ENCODE assay signal across 2 fruit fly cellular contexts in the genomic region with DNA sequence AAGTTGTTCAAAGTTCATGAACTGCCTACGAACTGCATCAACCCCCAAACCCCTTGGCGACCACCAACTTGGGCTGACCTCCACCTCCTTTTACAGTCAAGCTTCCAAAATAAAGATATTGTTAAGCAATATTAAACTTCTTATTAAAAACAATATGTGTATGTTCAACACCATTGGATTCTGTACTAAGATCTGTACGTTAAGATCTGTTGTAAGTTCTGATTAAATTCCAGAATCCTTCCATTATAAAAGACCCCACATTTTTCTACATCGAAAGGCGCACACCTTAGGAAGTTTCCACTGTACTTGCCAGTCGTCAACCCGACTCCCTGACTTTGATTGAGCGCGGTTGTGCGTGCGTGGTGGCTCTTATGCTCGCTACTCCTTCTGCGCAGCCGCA.
TF ChIP-seq lines count a peak whose summit lies in the region.

No protein-coding gene starts in this region.

TF ChIP-seq in whole organism, prepupa, 60 proteins besides CTCF, POLR2A, EP300 and RAD21 (continued from another document):
- TF ChIP-seq CG8632 (GFP tag; optimal IDR thresholded peaks at IDR 0.05; lab: Kevin White, UChicago) (peak; percentile 40), lz (GFP tag; optimal IDR thresholded peaks at IDR 0.05; lab: Kevin White, UChicago) (peak; percentile 50), Hr38 (GFP tag; optimal IDR thresholded peaks at IDR 0.05; lab: Kevin White, UChicago) (no peak), OdsH (GFP tag; optimal IDR thresholded peaks at IDR 0.05; lab: Kevin White, UChicago) (peak; percentile 17), Eip93F (GFP tag; optimal IDR thresholded peaks at IDR 0.05; lab: Kevin White, UChicago) (no peak), CG6276 (GFP tag; optimal IDR thresholded peaks at IDR 0.05; lab: Kevin White, UChicago) (no peak), salr (GFP tag; optimal IDR thresholded peaks at IDR 0.05; lab: Kevin White, UChicago) (no peak), Ets96B (tag; optimal IDR thresholded peaks at IDR 0.05; lab: Kevin White, UChicago) (peak; percentile 64), CG6808 (GFP tag; optimal IDR thresholded peaks at IDR 0.05; lab: Kevin White, UChicago) (peak; percentile 71), CG11902 (GFP tag; optimal IDR thresholded peaks at IDR 0.05; lab: Kevin White, UChicago) (peak; percentile 26), spab (GFP tag; optimal IDR thresholded peaks at IDR 0.05; lab: Kevin White, UChicago) (peak; percentile 59), Smox (GFP tag; optimal IDR thresholded peaks at IDR 0.05; lab: Kevin White, UChicago) (peak; percentile 47), dsx (GFP tag; optimal IDR thresholded peaks at IDR 0.05; lab: Kevin White, UChicago; ENCODE audit: poor library complexity, severe bottlenecking) (peak; percentile 69), dac (GFP tag; optimal IDR thresholded peaks at IDR 0.05; lab: Kevin White, UChicago) (no peak), fkh (GFP tag; optimal IDR thresholded peaks at IDR 0.05; lab: Kevin White, UChicago) (no peak), CG8319 (GFP tag; optimal IDR thresholded peaks at IDR 0.05; lab: Kevin White, UChicago) (peak; percentile 12), Met (GFP tag; optimal IDR thresholded peaks at IDR 0.05; lab: Kevin White, UChicago) (peak; percentile 75), CG6163 (GFP tag; IDR thresholded peaks at IDR 0.05; lab: Robert Waterston, UW) (no peak), Eip78C (GFP tag; lab: Kevin White, UChicago) (peak; percentile 86), pdm3 (GFP tag; optimal IDR thresholded peaks at IDR 0.05; lab: Kevin White, UChicago) (peak; percentile 56), CG7368 (GFP tag; optimal IDR thresholded peaks at IDR 0.05; lab: Kevin White, UChicago) (peak; percentile 45), CG9139 (GFP tag; optimal IDR thresholded peaks at IDR 0.05; lab: Kevin White, UChicago) (peak; percentile 13), cyc (GFP tag; optimal IDR thresholded peaks at IDR 0.05; lab: Kevin White, UChicago) (peak; percentile 41), CG34406 (GFP tag; optimal IDR thresholded peaks at IDR 0.05; lab: Kevin White, UChicago) (peak; percentile 52), svp (GFP tag; lab: Kevin White, UChicago) (peak; percentile 93), CG4318 (GFP tag; optimal IDR thresholded peaks at IDR 0.05; lab: Kevin White, UChicago) (no peak), fd85E (GFP tag; optimal IDR thresholded peaks at IDR 0.05; lab: Kevin White, UChicago) (no peak), CG32006 (GFP tag; optimal IDR thresholded peaks at IDR 0.05; lab: Kevin White, UChicago) (peak; percentile 37), fd59A (GFP tag; optimal IDR thresholded peaks at IDR 0.05; lab: Kevin White, UChicago) (peak; percentile 55), Blimp-1 (GFP tag; optimal IDR thresholded peaks at IDR 0.05; lab: Kevin White, UChicago) (no peak), net (GFP tag; optimal IDR thresholded peaks at IDR 0.05; lab: Kevin White, UChicago) (peak; percentile 9), acj6 (GFP tag; optimal IDR thresholded peaks at IDR 0.05; lab: Kevin White, UChicago) (peak; percentile 41), Sox14 (GFP tag; optimal IDR thresholded peaks at IDR 0.05; lab: Kevin White, UChicago) (peak; percentile 55), Ets21C (GFP tag; optimal IDR thresholded peaks at IDR 0.05; lab: Kevin White, UChicago) (peak; percentile 24), Hr39 (GFP tag; optimal IDR thresholded peaks at IDR 0.05; lab: Kevin White, UChicago) (peak; percentile 56), CG10631 (GFP tag; optimal IDR thresholded peaks at IDR 0.05; lab: Kevin White, UChicago) (peak; percentile 43), Hr4 (GFP tag; optimal IDR thresholded peaks at IDR 0.05; lab: Kevin White, UChicago) (peak; percentile 16)
TF ChIP-seq in whole organism, prepupa: peak in this region for 40.

TF ChIP-seq in whole organism, wandering third instar larva, 38 proteins besides CTCF, POLR2A, EP300 and RAD21 (continued from another document):
- no peak for TF ChIP-seq CG32264 (GFP tag; optimal IDR thresholded peaks at IDR 0.05; lab: Kevin White, UChicago)
- peak; percentile 37 for TF ChIP-seq Sp1 (GFP tag; optimal IDR thresholded peaks at IDR 0.05; lab: Kevin White, UChicago)
- TF ChIP-seq CrebA (GFP tag; optimal IDR thresholded peaks at IDR 0.05; lab: Kevin White, UChicago; ENCODE audit: borderline replicate concordance): no peak
- TF ChIP-seq tai (GFP tag; optimal IDR thresholded peaks at IDR 0.05; lab: Kevin White, UChicago): no peak
